Worm (Caenorhabditis elegans): Measurements from ENCODE around the gene T07G12.5.

Gene T07G12.5

DNA sequence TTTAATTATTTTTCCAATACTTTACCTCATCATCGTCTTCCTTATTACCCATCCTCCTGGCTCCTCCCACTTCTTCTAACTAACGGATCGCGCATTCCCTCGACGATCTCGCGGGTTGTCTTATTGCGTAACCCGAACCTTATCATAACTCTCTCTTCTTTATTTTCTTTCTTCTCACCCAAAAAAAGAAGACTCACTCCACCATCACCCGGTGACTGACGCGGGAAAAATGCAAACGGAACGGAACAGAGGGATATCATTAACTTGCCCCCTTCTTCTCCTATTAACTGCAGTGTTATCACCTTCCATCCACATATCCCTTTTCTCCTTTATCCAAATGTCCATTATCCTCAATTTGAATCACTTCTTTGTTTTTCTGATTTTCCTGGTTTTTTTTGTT, 25.1 kb upstream of the T07G12.5 start:
- TF ChIP-seq hmg-1.2 (GFP tag; IDR thresholded peaks at IDR 0.05) (no peak), hrde-1 (tag; optimal IDR thresholded peaks at IDR 0.05; ENCODE audit: borderline replicate concordance) (no peak), rec-8 (tag; optimal IDR thresholded peaks at IDR 0.05) (no peak), ztf-26 (tag; optimal IDR thresholded peaks at IDR 0.05) (no peak), egl-18 (GFP tag; IDR thresholded peaks at IDR 0.05) (no peak)

DNA sequence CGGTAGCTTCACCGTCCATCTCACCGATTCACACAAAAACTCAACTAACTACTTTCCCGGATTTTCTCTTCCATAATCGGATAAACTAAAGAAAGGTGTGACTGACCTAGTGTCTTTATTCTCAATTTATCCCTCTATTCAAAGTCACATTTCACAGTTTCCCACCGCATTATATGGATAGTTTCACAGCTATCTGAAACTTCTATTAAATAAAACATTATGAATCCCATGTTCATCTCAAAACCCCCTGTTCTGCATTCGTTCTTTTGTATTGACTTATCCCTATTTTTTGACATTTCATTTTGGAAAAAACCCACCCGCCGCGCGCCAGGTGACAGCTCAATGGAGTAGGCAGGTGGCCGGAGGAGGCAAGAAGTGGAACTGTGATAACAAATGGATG, 22.9 kb upstream of the T07G12.5 start:
- no peak for TF ChIP-seq somi-1 (GFP tag; optimal IDR thresholded peaks at IDR 0.05)
- no peak for TF ChIP-seq C06A6.2 (GFP tag; conservative IDR thresholded peaks at IDR 0.05)
- TF ChIP-seq mcd-1 (GFP tag; IDR thresholded peaks at IDR 0.05) = no peak
- TF ChIP-seq F52B5.7 (tag; optimal IDR thresholded peaks at IDR 0.05) = no peak
- no peak for TF ChIP-seq F55B11.4 (tag; optimal IDR thresholded peaks at IDR 0.05; ENCODE audit: borderline replicate concordance, insufficient read depth)
- no peak for TF ChIP-seq mel-28 (tag; optimal IDR thresholded peaks at IDR 0.05; ENCODE audit: borderline replicate concordance)
- TF ChIP-seq ekl-4 (GFP tag; IDR thresholded peaks at IDR 0.05) = no peak
- no peak for TF ChIP-seq nhr-80 (tag; optimal IDR thresholded peaks at IDR 0.05)
- no peak for TF ChIP-seq lin-26 (GFP tag; IDR thresholded peaks at IDR 0.05)
- TF ChIP-seq F49E8.2 (tag; optimal IDR thresholded peaks at IDR 0.05; ENCODE audit: insufficient read depth) = no peak
- TF ChIP-seq pbrm-1 (GFP tag; IDR thresholded peaks at IDR 0.05) = no peak
- no peak for TF ChIP-seq attf-6 (GFP tag; IDR thresholded peaks at IDR 0.05)
- TF ChIP-seq bed-1 (GFP tag; IDR thresholded peaks at IDR 0.05) = no peak
- no peak for TF ChIP-seq egl-44 (GFP tag; IDR thresholded peaks at IDR 0.05)
- TF ChIP-seq ztf-22 (GFP tag; optimal IDR thresholded peaks at IDR 0.05) = no peak
- no peak for TF ChIP-seq K11D2.4 (GFP tag; IDR thresholded peaks at IDR 0.05)
- TF ChIP-seq sptf-2 (GFP tag; optimal IDR thresholded peaks at IDR 0.05) = no peak
- TF ChIP-seq cebp-1 (GFP tag; IDR thresholded peaks at IDR 0.05) = no peak
- TF ChIP-seq cebp-1 (tag; optimal IDR thresholded peaks at IDR 0.05) = no peak

DNA sequence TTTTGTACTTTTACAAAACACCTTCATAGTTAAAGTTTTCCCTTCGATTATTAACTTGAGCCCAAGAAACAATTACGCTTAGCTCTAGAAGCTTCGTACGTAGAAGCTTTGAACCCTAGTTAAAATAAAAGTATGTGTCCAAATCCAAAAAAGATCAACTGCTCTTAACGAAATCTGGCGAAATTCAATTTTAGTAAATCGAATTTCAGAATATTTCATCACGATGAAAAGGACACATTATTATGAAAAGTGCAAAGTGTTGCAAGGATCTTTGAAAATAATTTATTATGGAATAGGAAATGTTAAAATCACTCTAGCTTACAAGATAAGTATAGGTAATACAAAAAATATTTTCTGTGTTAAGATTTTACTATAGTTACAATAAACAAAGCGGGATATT, 20.3 kb upstream of the T07G12.5 start:
- TF ChIP-seq sea-2 (GFP tag; IDR thresholded peaks at IDR 0.05) = no peak
- no peak for TF ChIP-seq hmg-20 (GFP tag; IDR thresholded peaks at IDR 0.05)
- no peak for TF ChIP-seq Y67H2A.10 (GFP tag; conservative IDR thresholded peaks at IDR 0.05)
- TF ChIP-seq nfya-2 (GFP tag; IDR thresholded peaks at IDR 0.05) = no peak
- TF ChIP-seq ceh-79 (tag; optimal IDR thresholded peaks at IDR 0.05) = no peak
- no peak for TF ChIP-seq C17E4.6 (GFP tag; IDR thresholded peaks at IDR 0.05)
- no peak for TF ChIP-seq mxl-1 (tag; optimal IDR thresholded peaks at IDR 0.05)
- no peak for TF ChIP-seq Y95B8A.8 (GFP tag; IDR thresholded peaks at IDR 0.05)
- no peak for TF ChIP-seq aptf-2 (GFP tag; conservative IDR thresholded peaks at IDR 0.05)
- no peak for TF ChIP-seq hmg-1.2 (GFP tag; IDR thresholded peaks at IDR 0.05)
- no peak for TF ChIP-seq T07F8.4 (tag; optimal IDR thresholded peaks at IDR 0.05)
- TF ChIP-seq madf-10 (tag; optimal IDR thresholded peaks at IDR 0.05) = no peak
- TF ChIP-seq unc-130 (GFP tag; optimal IDR thresholded peaks at IDR 0.05) = no peak
- no peak for TF ChIP-seq ama-1 (optimal IDR thresholded peaks at IDR 0.05)
- TF ChIP-seq ama-1 (GFP tag; optimal IDR thresholded peaks at IDR 0.05) = no peak
- TF ChIP-seq nhr-80 (tag; optimal IDR thresholded peaks at IDR 0.05) = no peak
- TF ChIP-seq gei-17 (GFP tag; optimal IDR thresholded peaks at IDR 0.05) = no peak
- TF ChIP-seq let-607 (tag; optimal IDR thresholded peaks at IDR 0.05) = no peak
- TF ChIP-seq zim-3 (tag; optimal IDR thresholded peaks at IDR 0.05) = no peak
- TF ChIP-seq B0035.1 (tag; optimal IDR thresholded peaks at IDR 0.05) = no peak
- TF ChIP-seq Y53F4B.3 (GFP tag; IDR thresholded peaks at IDR 0.05) = no peak
